Fruit fly (Drosophila melanogaster): ENCODE results near the gene js.

dm6 chr3R:16338342-16338741, 29.8 kb downstream of the js start:
- TF ChIP-seq N (GFP tag; optimal IDR thresholded peaks at IDR 0.05): no peak
- no peak for TF ChIP-seq pan (optimal IDR thresholded peaks at IDR 0.05)
- TF ChIP-seq Hnf4 (GFP tag; optimal IDR thresholded peaks at IDR 0.05): no peak
- no peak for TF ChIP-seq psq (GFP tag; optimal IDR thresholded peaks at IDR 0.05)
